Fruit fly (Drosophila melanogaster) S2 (cell line): ENCODE data around the gene CG46318.

Source experiments
- CG8478 ChIP-seq: fragments of >200 bp; optimal IDR thresholded peaks from 2 replicates; lab custom pipeline; 2018
- CTCF ChIP-seq, 2 experiments: fragments of >200 bp; optimal IDR thresholded peaks; 2 replicates each; lab custom pipeline; 2018

The CG46318 gene

dm6 chr3R:18671112-18671729 is 9.2 kb upstream of the CG46318 start, which contains the start of gene CG31230:
Gene CG31230, plus strand, starts transcription at chr3R:18671679.
- TF ChIP-seq CG8478, result no peak
- TF ChIP-seq CTCF (optimal IDR thresholded peaks at IDR 0.05; lab: Kevin White, UChicago), result no peak

dm6 chr3R:18677500-18677940 is 2.9 kb upstream of the CG46318 start, which contains the start of the genes dind and CG7706:
Gene dind, minus strand, starts transcription at chr3R:18677539.
Gene CG7706, plus strand, starts transcription at chr3R:18677818.
- TF ChIP-seq CTCF (optimal IDR thresholded peaks at IDR 0.05; lab: Kevin White, UChicago) (no peak), CG8478 (no peak)

- TF ChIP-seq CTCF (optimal IDR thresholded peaks at IDR 0.05; lab: Kevin White, UChicago) (no peak), CG8478 (no peak)
Observed at dm6 chr3R:18681054-18681453, 650 bp downstream of the CG46318 start.

- TF ChIP-seq CG8478 (no peak), CTCF (optimal IDR thresholded peaks at IDR 0.05; lab: Kevin White, UChicago) (no peak)
Observed at dm6 chr3R:18692619-18693018, 12.2 kb downstream of the CG46318 start, which contains the start of gene Muc91C. Gene Muc91C, minus strand, starts transcription at chr3R:18692719.

- no peak for TF ChIP-seq CTCF (optimal IDR thresholded peaks at IDR 0.05; lab: Kevin White, UChicago)
- TF ChIP-seq CG8478, result no peak
Observed at dm6 chr3R:18693611-18694010, 13.2 kb downstream of the CG46318 start, which contains the start of gene CG14300. Gene CG14300, minus strand, starts transcription at chr3R:18693711.

dm6 chr3R:18694952-18695351 is 14.5 kb downstream of the CG46318 start, which contains the start of gene CG34282:
Gene CG34282, plus strand, starts transcription at chr3R:18695252.
- TF ChIP-seq CTCF (optimal IDR thresholded peaks at IDR 0.05; lab: Kevin White, UChicago) (no peak), CG8478 (no peak)

dm6 chr3R:18698855-18699569 is 18.6 kb downstream of the CG46318 start:
- TF ChIP-seq CG8478, result no peak
- no peak for TF ChIP-seq CTCF (optimal IDR thresholded peaks at IDR 0.05; lab: Kevin White, UChicago)

dm6 chr3R:18703514-18703913 is 23.1 kb downstream of the CG46318 start:
- no peak for TF ChIP-seq CG8478
- no peak for TF ChIP-seq CTCF (optimal IDR thresholded peaks at IDR 0.05; lab: Kevin White, UChicago)

dm6 chr3R:18705150-18705549 is 24.7 kb downstream of the CG46318 start, which contains the start of the genes ChAT and VAChT:
Gene ChAT, plus strand, starts transcription at chr3R:18705501.
Gene VAChT, plus strand, starts transcription at chr3R:18705501.
- no peak for TF ChIP-seq CTCF (optimal IDR thresholded peaks at IDR 0.05; lab: Kevin White, UChicago)
- TF ChIP-seq CG8478, result no peak

dm6 chr3R:18706289-18706688 is 25.9 kb downstream of the CG46318 start:
- no peak for TF ChIP-seq CG8478

- no peak for TF ChIP-seq CTCF (optimal IDR thresholded peaks at IDR 0.05; lab: Kevin White, UChicago)
- no peak for TF ChIP-seq CG8478
Observed at dm6 chr3R:18707492-18707891, 27.1 kb downstream of the CG46318 start.

- no peak for TF ChIP-seq CG8478
- TF ChIP-seq CTCF (optimal IDR thresholded peaks at IDR 0.05; lab: Kevin White, UChicago), result no peak
Observed at dm6 chr3R:18719767-18720341, 39.5 kb downstream of the CG46318 start.

- TF ChIP-seq CG8478 (no peak), CTCF (optimal IDR thresholded peaks at IDR 0.05; lab: Kevin White, UChicago) (no peak)
Observed at dm6 chr3R:18721368-18721767, 41.0 kb downstream of the CG46318 start.

dm6 chr3R:18722490-18722889 is 42.1 kb downstream of the CG46318 start, which contains the start of gene CG34283:
Gene CG34283, minus strand, starts transcription at chr3R:18722590.
- TF ChIP-seq CG8478, result no peak
- TF ChIP-seq CTCF (optimal IDR thresholded peaks at IDR 0.05; lab: Kevin White, UChicago), result no peak

- TF ChIP-seq CTCF (optimal IDR thresholded peaks at IDR 0.05; lab: Kevin White, UChicago) (no peak), CG8478 (no peak)
Observed at dm6 chr3R:18726334-18726733, 45.9 kb downstream of the CG46318 start, which contains the start of gene CG7714. Gene CG7714, minus strand, starts transcription at chr3R:18726434.

- TF ChIP-seq CTCF (optimal IDR thresholded peaks at IDR 0.05; lab: Kevin White, UChicago), result no peak
- no peak for TF ChIP-seq CG8478
Observed at dm6 chr3R:18728368-18728767, 48.0 kb downstream of the CG46318 start, which contains the start of gene CG7715. Gene CG7715, minus strand, starts transcription at chr3R:18728468.
